Fruit fly (Drosophila melanogaster) whole organism, wandering third instar larva: Measurements from ENCODE around the gene CG9515.

Source experiments
- Abd-B ChIP-seq: fragments of >200 bp; optimal IDR thresholded peaks from 2 replicates; lab custom pipeline; 2017; ENCODE audit warnings: missing biosample characterization, missing genetic modification characterization
- CG32264 ChIP-seq: fragments of 200-800 bp; sonication (Bioruptor generic); optimal IDR thresholded peaks from 2 replicates; lab custom pipeline; 2016; ENCODE audit warnings: missing biosample characterization, missing genetic modification characterization
- CG9705 ChIP-seq: fragments of 200-800 bp; sonication (Bioruptor generic); optimal IDR thresholded peaks from 2 replicates; lab custom pipeline; 2018; ENCODE audit warnings: missing biosample characterization, mild to moderate bottlenecking, missing genetic modification characterization
- CrebA ChIP-seq: fragments of 200-800 bp; sonication (Bioruptor generic); optimal IDR thresholded peaks from 2 replicates; lab custom pipeline; 2016; ENCODE audit warnings: missing biosample characterization, mild to moderate bottlenecking, missing genetic modification characterization, borderline replicate concordance
- Dfd ChIP-seq: fragments of >200 bp; optimal IDR thresholded peaks from 2 replicates; lab custom pipeline; 2017; ENCODE audit warnings: missing biosample characterization, missing genetic modification characterization
- GATAd ChIP-seq: sonication (Bioruptor generic); optimal IDR thresholded peaks from 2 replicates; lab custom pipeline; 2016; ENCODE audit warnings: missing biosample characterization, missing genetic modification characterization
- HLH106 ChIP-seq: fragments of 200-800 bp; optimal IDR thresholded peaks from 3 replicates; lab custom pipeline; 2019; ENCODE audit warnings: missing biosample characterization, mild to moderate bottlenecking, missing genetic modification characterization, moderate library complexity
- Hr78 ChIP-seq: fragments of >200 bp; optimal IDR thresholded peaks from 2 replicates; lab custom pipeline; 2017; ENCODE audit warnings: missing biosample characterization, missing genetic modification characterization
- Hr83 ChIP-seq: fragments of 200-300 bp; sonication (Bioruptor generic); optimal IDR thresholded peaks from 2 replicates; lab custom pipeline; 2016; ENCODE audit warnings: missing biosample characterization, mild to moderate bottlenecking, missing genetic modification characterization, moderate library complexity; ENCODE audit not compliant: poor library complexity, severe bottlenecking
- Jra ChIP-seq: sonication (Bioruptor generic); optimal IDR thresholded peaks from 2 replicates; lab custom pipeline; 2016; ENCODE audit warnings: missing biosample characterization, missing genetic modification characterization
- Mio ChIP-seq: sonication (Bioruptor generic); optimal IDR thresholded peaks from 2 replicates; lab custom pipeline; 2016; ENCODE audit warnings: missing biosample characterization, missing genetic modification characterization
- N ChIP-seq: fragments of >200 bp; optimal IDR thresholded peaks from 2 replicates; lab custom pipeline; 2018; ENCODE audit warnings: missing biosample characterization, missing external identifiers, missing genetic modification characterization
- Rel ChIP-seq, 2 experiments: fragments of 200-800 bp; sonication (Bioruptor generic) in 1 of 2; optimal IDR thresholded peaks; 2 replicates in 1 of 2; 3 replicates in 1 of 2; lab custom pipeline; 2016 to 2019; ENCODE audit warnings: mild to moderate bottlenecking in 2 of 2, missing biosample characterization in 2 of 2, missing genetic modification characterization in 2 of 2, moderate library complexity in 1 of 2
- Sp1 ChIP-seq: fragments of 200-800 bp; sonication (Bioruptor generic); optimal IDR thresholded peaks from 3 replicates; lab custom pipeline; 2019; ENCODE audit warnings: missing biosample characterization, mild to moderate bottlenecking, missing genetic modification characterization, moderate library complexity
- br ChIP-seq: fragments of 200-800 bp; sonication (Bioruptor generic); optimal IDR thresholded peaks from 2 replicates; lab custom pipeline; 2016; ENCODE audit warnings: missing biosample characterization, missing genetic modification characterization
- brk ChIP-seq: fragments of 200-800 bp; sonication (Bioruptor generic); optimal IDR thresholded peaks from 2 replicates; lab custom pipeline; 2016; ENCODE audit warnings: missing biosample characterization, mild to moderate bottlenecking, missing genetic modification characterization
- dl ChIP-seq, 2 experiments: fragments of 175-275, 200-275 bp in 1 of 2; fragments of 200-275 bp in 1 of 2; sonication (Bioruptor generic); optimal IDR thresholded peaks; lab custom pipeline; 2018; ENCODE audit warnings: mild to moderate bottlenecking in 2 of 2, missing biosample characterization in 2 of 2, missing genetic modification characterization in 2 of 2, moderate library complexity in 2 of 2; ENCODE audit not compliant: partially characterized antibody in 2 of 2, insufficient read depth in 1 of 2
- dmrt93B ChIP-seq: fragments of 200-800 bp; sonication (Bioruptor generic); optimal IDR thresholded peaks from 2 replicates; lab custom pipeline; 2018; ENCODE audit warnings: missing biosample characterization, mild to moderate bottlenecking, missing genetic modification characterization
- dsf ChIP-seq: sonication (Bioruptor generic); optimal IDR thresholded peaks from 2 replicates; lab custom pipeline; 2016; ENCODE audit warnings: missing biosample characterization, missing genetic modification characterization, borderline replicate concordance
- ey ChIP-seq: fragments of 200-800 bp; sonication (Bioruptor generic); optimal IDR thresholded peaks from 2 replicates; lab custom pipeline; 2016; ENCODE audit warnings: missing biosample characterization, missing genetic modification characterization
- foxo ChIP-seq, 2 experiments: fragments of 200-800 bp; sonication (Bioruptor generic); optimal IDR thresholded peaks; 2 replicates in 1 of 2; 3 replicates in 1 of 2; lab custom pipeline; 2016 to 2017; ENCODE audit warnings: missing biosample characterization in 2 of 2, missing genetic modification characterization in 2 of 2
- fru ChIP-seq: fragments of 200-800 bp; sonication (Bioruptor generic); optimal IDR thresholded peaks from 3 replicates; lab custom pipeline; 2016; ENCODE audit warnings: missing biosample characterization, mild to moderate bottlenecking, missing genetic modification characterization
- h ChIP-seq: fragments of 200-800 bp; sonication (Bioruptor generic); optimal IDR thresholded peaks from 3 replicates; lab custom pipeline; 2016; ENCODE audit warnings: missing biosample characterization, mild to moderate bottlenecking, missing genetic modification characterization
- lola ChIP-seq: fragments of >200 bp; optimal IDR thresholded peaks from 2 replicates; lab custom pipeline; 2017; ENCODE audit warnings: missing biosample characterization, missing genetic modification characterization
- psq ChIP-seq: fragments of 200-800 bp; sonication (Bioruptor generic); optimal IDR thresholded peaks from 3 replicates; lab custom pipeline; 2017; ENCODE audit warnings: missing biosample characterization, mild to moderate bottlenecking, missing genetic modification characterization, moderate library complexity
- rgr ChIP-seq: fragments of 200-800 bp; sonication (Bioruptor generic); optimal IDR thresholded peaks from 3 replicates; lab custom pipeline; 2016; ENCODE audit warnings: missing biosample characterization, mild to moderate bottlenecking, missing genetic modification characterization
- sage ChIP-seq: fragments of 200-800 bp; sonication (Bioruptor generic); optimal IDR thresholded peaks from 2 replicates; lab custom pipeline; 2016; ENCODE audit warnings: missing biosample characterization, mild to moderate bottlenecking, missing genetic modification characterization
- sv ChIP-seq: fragments of 200-800 bp; sonication (Bioruptor generic); optimal IDR thresholded peaks from 3 replicates; lab custom pipeline; 2016; ENCODE audit warnings: missing biosample characterization, missing genetic modification characterization
- tai ChIP-seq: sonication (Bioruptor generic); optimal IDR thresholded peaks from 2 replicates; lab custom pipeline; 2016; ENCODE audit warnings: missing biosample characterization, missing genetic modification characterization
- usp ChIP-seq: fragments of >200 bp; optimal IDR thresholded peaks from 2 replicates; lab custom pipeline; 2017; ENCODE audit warnings: missing biosample characterization, missing genetic modification characterization
- woc ChIP-seq: sonication (Bioruptor generic); optimal IDR thresholded peaks from 2 replicates; lab custom pipeline; 2016; ENCODE audit warnings: missing biosample characterization, mild to moderate bottlenecking, missing genetic modification characterization

Gene CG9515

DNA sequence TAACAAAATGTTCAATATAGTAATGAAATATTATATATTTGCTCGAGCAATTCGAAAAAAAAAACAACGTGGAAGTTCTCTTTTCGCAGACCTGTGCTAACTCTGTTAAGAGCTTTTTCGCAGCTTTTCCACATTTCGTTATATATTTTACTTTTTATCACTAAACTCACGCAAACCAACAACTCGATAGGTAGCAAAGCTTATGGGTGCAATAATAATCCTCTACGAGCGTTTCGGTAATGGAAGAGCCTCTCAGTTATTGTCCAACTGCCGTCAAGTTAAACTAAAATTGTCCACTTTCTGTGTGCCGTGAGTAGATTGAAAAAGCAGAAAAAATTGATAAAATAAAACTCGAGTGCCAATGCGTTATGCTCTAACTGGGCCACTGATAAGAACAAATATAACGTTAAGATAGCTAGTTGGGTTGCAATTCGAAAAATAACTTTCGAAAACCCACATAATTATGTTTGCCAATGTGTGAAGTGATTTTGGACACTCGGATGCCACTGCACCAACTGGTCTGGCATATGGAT, 9.3 kb downstream of the CG9515 start, which contains the start of gene Tsp29Fa:
Gene Tsp29Fa (plus strand): TSS at position 253 of the 533 bp plus-strand sequence.
- TF ChIP-seq dmrt93B (GFP tag; lab: Kevin White, UChicago) (no peak), Mio (GFP tag; lab: Kevin White, UChicago) (no peak), woc (GFP tag; lab: Kevin White, UChicago) (no peak), Jra (GFP tag; lab: Kevin White, UChicago) (no peak), CG32264 (GFP tag; lab: Kevin White, UChicago) (no peak), HLH106 (tag; lab: Kevin White, UChicago) (no peak), sage (GFP tag; lab: Kevin White, UChicago) (no peak), h (GFP tag; lab: Kevin White, UChicago) (no peak), tai (GFP tag; lab: Kevin White, UChicago) (no peak), rgr (GFP tag; lab: Kevin White, UChicago) (no peak), Dfd (no peak), Hr83 (GFP tag; lab: Kevin White, UChicago) (no peak), foxo (GFP tag; optimal IDR thresholded peaks at IDR 0.05; lab: Kevin White, UChicago) (no peak), CG9705 (GFP tag; lab: Kevin White, UChicago) (no peak), br (GFP tag; lab: Kevin White, UChicago) (no peak), dl (GFP tag; optimal IDR thresholded peaks at IDR 0.05; lab: Kevin White, UChicago; ENCODE audit: insufficient read depth in 1 of 2, partially characterized antibody in 2 of 2) (no peak), Sp1 (GFP tag; lab: Kevin White, UChicago) (no peak), Abd-B (GFP tag; lab: Kevin White, UChicago) (no peak), N (GFP tag; lab: Kevin White, UChicago) (no peak)
- TF ChIP-seq, all 38 proteins: peak for 0

DNA sequence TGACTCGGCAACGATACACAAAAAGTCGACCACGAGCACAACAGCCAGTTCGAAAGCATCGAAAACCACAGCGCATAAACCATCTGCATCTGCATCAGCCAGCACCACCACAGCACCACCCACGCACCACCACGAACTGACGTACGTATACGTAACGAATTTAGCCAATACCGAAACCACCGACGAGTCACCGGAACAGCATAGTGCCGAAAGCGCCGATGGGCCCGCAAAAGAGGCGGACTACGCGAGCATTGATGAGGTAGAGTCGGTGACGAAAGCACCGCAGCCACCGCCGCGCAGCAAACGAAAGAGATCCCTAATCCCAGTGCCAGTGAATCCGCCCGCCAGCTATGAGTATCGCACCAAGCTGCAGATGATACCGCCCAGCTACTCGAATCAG, 11.9 kb downstream of the CG9515 start:
- TF ChIP-seq CG32264 (GFP tag; lab: Kevin White, UChicago) (no peak), dl (GFP tag; optimal IDR thresholded peaks at IDR 0.05; lab: Kevin White, UChicago; ENCODE audit: insufficient read depth in 1 of 2, partially characterized antibody in 2 of 2) (no peak), Hr78 (GFP tag; lab: Kevin White, UChicago) (no peak)

- no peak for TF ChIP-seq brk
- peak; percentile 45 for TF ChIP-seq h (GFP tag; lab: Kevin White, UChicago)
- TF ChIP-seq ey: peak; percentile 22
- peak in 1 of 2 experiments; percentile 6 for TF ChIP-seq foxo (GFP tag; optimal IDR thresholded peaks at IDR 0.05; lab: Kevin White, UChicago)
- no peak for TF ChIP-seq dl (GFP tag; optimal IDR thresholded peaks at IDR 0.05; lab: Kevin White, UChicago; ENCODE audit: insufficient read depth in 1 of 2, partially characterized antibody in 2 of 2)
- TF ChIP-seq fru: peak; percentile 4
Observed at dm6 chr2L:8923405-8923804, 19.7 kb downstream of the CG9515 start.

- no peak for TF ChIP-seq dsf (GFP tag; lab: Kevin White, UChicago)
- no peak for TF ChIP-seq psq
- TF ChIP-seq woc (GFP tag; lab: Kevin White, UChicago): no peak
- no peak for TF ChIP-seq Jra (GFP tag; lab: Kevin White, UChicago)
- TF ChIP-seq usp (GFP tag; lab: Kevin White, UChicago): no peak
- TF ChIP-seq GATAd (GFP tag; lab: Kevin White, UChicago): no peak
- no peak for TF ChIP-seq br (GFP tag; lab: Kevin White, UChicago)
- no peak for TF ChIP-seq sage (GFP tag; lab: Kevin White, UChicago)
- TF ChIP-seq lola (GFP tag; lab: Kevin White, UChicago): no peak
- TF ChIP-seq ey: no peak
- TF ChIP-seq N (GFP tag; lab: Kevin White, UChicago): no peak
- TF ChIP-seq Hr83 (GFP tag; lab: Kevin White, UChicago): no peak
- TF ChIP-seq CG32264 (GFP tag; lab: Kevin White, UChicago): no peak
- TF ChIP-seq fru: no peak
- TF ChIP-seq CrebA: no peak
- TF ChIP-seq Dfd: no peak
- TF ChIP-seq foxo (GFP tag; optimal IDR thresholded peaks at IDR 0.05; lab: Kevin White, UChicago): no peak
- no peak for TF ChIP-seq dl (GFP tag; optimal IDR thresholded peaks at IDR 0.05; lab: Kevin White, UChicago; ENCODE audit: insufficient read depth in 1 of 2, partially characterized antibody in 2 of 2)
- no peak for TF ChIP-seq Rel (GFP tag; optimal IDR thresholded peaks at IDR 0.05; lab: Kevin White, UChicago)
- TF ChIP-seq Rel (tag; optimal IDR thresholded peaks at IDR 0.05; lab: Kevin White, UChicago): no peak
- TF ChIP-seq sv: no peak
Observed at dm6 chr2L:8921934-8922333, 21.1 kb downstream of the CG9515 start.
